Fruit fly (Drosophila melanogaster) whole organism, embryonic: ENCODE results near the gene Cpr30F.

Experiments
- CG10147 ChIP-seq: fragments of 200-800 bp; sonication (Bioruptor generic); optimal IDR thresholded peaks from 2 replicates; lab custom pipeline; 2019; ENCODE audit warnings: missing biosample characterization, mild to moderate bottlenecking, missing genetic modification characterization, moderate library complexity
- CG10209 ChIP-seq: fragments of 200-800 bp; sonication (Bioruptor generic); optimal IDR thresholded peaks from 3 replicates; lab custom pipeline; 2017; ENCODE audit warnings: missing biosample characterization, mild to moderate bottlenecking, missing genetic modification characterization, missing genetic modification reagents
- CG10565 ChIP-seq: fragments of 200-800 bp; sonication (Bioruptor generic); optimal IDR thresholded peaks from 3 replicates; lab custom pipeline; 2016; ENCODE audit warnings: missing biosample characterization, mild to moderate bottlenecking, missing genetic modification characterization
- CG10654 ChIP-seq: fragments of 200-800 bp; sonication (Bioruptor generic); optimal IDR thresholded peaks from 2 replicates; lab custom pipeline; 2016; ENCODE audit warnings: missing biosample characterization, missing genetic modification characterization
- CG12155 ChIP-seq: fragments of 200-800 bp; sonication (Bioruptor generic); optimal IDR thresholded peaks from 3 replicates; lab custom pipeline; 2016; ENCODE audit warnings: missing biosample characterization, missing genetic modification characterization
- CG13624 ChIP-seq: fragments of 200-800 bp; sonication (Bioruptor generic); optimal IDR thresholded peaks from 2 replicates; lab custom pipeline; 2016; ENCODE audit warnings: missing biosample characterization, missing genetic modification characterization
- CG14860 ChIP-seq: fragments of 200-800 bp; sonication (Bioruptor generic); IDR thresholded peaks from 3 replicates; pipeline ENCODE4 v1.3.6; 2022; ENCODE audit warnings: missing biosample characterization, missing genetic modification characterization; ENCODE audit not compliant: partially characterized antibody
- CG15011 ChIP-seq: fragments of 200-800 bp; sonication (Bioruptor generic); optimal IDR thresholded peaks from 3 replicates; lab custom pipeline; 2018; ENCODE audit warnings: missing biosample characterization, mild to moderate bottlenecking, missing genetic modification characterization
- CG1529 ChIP-seq: fragments of 200-800 bp; sonication (Bioruptor generic); optimal IDR thresholded peaks from 3 replicates; lab custom pipeline; 2018; ENCODE audit warnings: missing biosample characterization, missing genetic modification characterization
- CG17385 ChIP-seq: fragments of 200-800 bp; sonication (Bioruptor generic); optimal IDR thresholded peaks from 3 replicates; lab custom pipeline; 2018; ENCODE audit warnings: missing biosample characterization, mild to moderate bottlenecking, missing genetic modification characterization
- CG18764 ChIP-seq: fragments of 200-800 bp; sonication (Bioruptor generic); optimal IDR thresholded peaks from 3 replicates; lab custom pipeline; 2016; ENCODE audit warnings: missing biosample characterization, missing genetic modification characterization
- CG32532 ChIP-seq: fragments of 200-800 bp; sonication (Bioruptor generic); IDR thresholded peaks from 2 replicates; pipeline ENCODE4 v1.3.6; 2022; ENCODE audit warnings: missing biosample characterization, missing genetic modification characterization
- CG32767 ChIP-seq: fragments of 200-800 bp; sonication (Bioruptor generic); IDR thresholded peaks from 2 replicates; pipeline ENCODE4 v1.3.6; 2022; ENCODE audit warnings: missing biosample characterization, missing genetic modification characterization
- CG4360 ChIP-seq: fragments of 200-800 bp; sonication (Bioruptor generic); IDR thresholded peaks from 2 replicates; pipeline ENCODE4 v1.3.6; 2022; ENCODE audit warnings: missing biosample characterization, missing genetic modification characterization
- CG5180 ChIP-seq: fragments of 200-800 bp; sonication (Bioruptor generic); optimal IDR thresholded peaks from 3 replicates; lab custom pipeline; 2017; ENCODE audit warnings: missing biosample characterization, missing genetic modification characterization, mild to moderate bottlenecking, moderate library complexity, missing genetic modification reagents
- CG6765 ChIP-seq: fragments of 200-800 bp; sonication (Bioruptor generic); optimal IDR thresholded peaks from 3 replicates; lab custom pipeline; 2017; ENCODE audit warnings: missing biosample characterization, mild to moderate bottlenecking, missing genetic modification characterization
- CG8359 ChIP-seq: fragments of 200-800 bp; sonication (Bioruptor generic); optimal IDR thresholded peaks from 2 replicates; lab custom pipeline; 2017; ENCODE audit warnings: missing biosample characterization, mild to moderate bottlenecking, missing genetic modification characterization, borderline replicate concordance
- CHES-1-like ChIP-seq: fragments of 200-800 bp; sonication (Bioruptor generic); optimal IDR thresholded peaks from 2 replicates; lab custom pipeline; 2016; ENCODE audit warnings: missing biosample characterization, missing genetic modification characterization
- CoRest ChIP-seq: fragments of 200-800 bp; sonication (Bioruptor generic); optimal IDR thresholded peaks from 3 replicates; lab custom pipeline; 2018; ENCODE audit warnings: missing biosample characterization, mild to moderate bottlenecking, missing genetic modification characterization, moderate library complexity
- Dp ChIP-seq: fragments of 200-800 bp; sonication (Bioruptor generic); optimal IDR thresholded peaks from 2 replicates; lab custom pipeline; 2018; ENCODE audit warnings: missing biosample characterization, mild to moderate bottlenecking, missing genetic modification characterization, moderate library complexity
- Dref ChIP-seq: fragments of 200-800 bp; sonication (Bioruptor generic); IDR thresholded peaks from 2 replicates; pipeline ENCODE4 v1.3.6; 2022; ENCODE audit warnings: missing biosample characterization, missing genetic modification characterization
- Gsc ChIP-seq: fragments of 200-800 bp; sonication (Bioruptor generic); IDR thresholded peaks from 2 replicates; pipeline ENCODE4 v1.3.6; 2022; ENCODE audit warnings: missing biosample characterization, missing genetic modification characterization
- HLH4C ChIP-seq: fragments of 200-800 bp; sonication (Bioruptor generic); IDR thresholded peaks from 3 replicates; pipeline ENCODE4 v1.3.6; 2022; ENCODE audit warnings: missing biosample characterization, missing genetic modification characterization; ENCODE audit not compliant: partially characterized antibody
- Max ChIP-seq: fragments of 200-800 bp; sonication (Bioruptor generic); optimal IDR thresholded peaks from 2 replicates; lab custom pipeline; 2016; ENCODE audit warnings: missing biosample characterization, mild to moderate bottlenecking, missing genetic modification characterization
- Scr ChIP-seq: fragments of 200-800 bp; sonication (Bioruptor generic); IDR thresholded peaks from 2 replicates; pipeline ENCODE4 v1.3.6; 2022; ENCODE audit warnings: missing biosample characterization, missing genetic modification characterization; ENCODE audit not compliant: partially characterized antibody
- Side ChIP-seq: fragments of 200-800 bp; sonication (Bioruptor generic); optimal IDR thresholded peaks from 2 replicates; lab custom pipeline; 2016; ENCODE audit warnings: missing biosample characterization, missing genetic modification characterization
- Sry-δ ChIP-seq: fragments of 200-800 bp; sonication (Bioruptor generic); optimal IDR thresholded peaks from 2 replicates; lab custom pipeline; 2016; ENCODE audit warnings: missing biosample characterization, missing genetic modification characterization
- Ssrp ChIP-seq: fragments of 200-800 bp; sonication (Bioruptor generic); optimal IDR thresholded peaks from 2 replicates; lab custom pipeline; 2018; ENCODE audit warnings: missing biosample characterization, mild to moderate bottlenecking, missing genetic modification characterization, moderate library complexity
- Tbp ChIP-seq: fragments of >200 bp; optimal IDR thresholded peaks from 2 replicates; lab custom pipeline; 2018; ENCODE audit warnings: missing biosample characterization, missing genetic modification characterization
- amos ChIP-seq: fragments of 200-800 bp; sonication (Bioruptor generic); IDR thresholded peaks from 2 replicates; pipeline ENCODE4 v1.3.6; 2022; ENCODE audit warnings: missing biosample characterization, missing genetic modification characterization; ENCODE audit not compliant: partially characterized antibody
- ash1 ChIP-seq: fragments of 200-800 bp; sonication (Bioruptor generic); optimal IDR thresholded peaks from 2 replicates; lab custom pipeline; 2018; ENCODE audit warnings: missing biosample characterization, mild to moderate bottlenecking, missing genetic modification characterization
- az2 ChIP-seq: fragments of 200-800 bp; sonication (Bioruptor generic); optimal IDR thresholded peaks from 3 replicates; lab custom pipeline; 2016; ENCODE audit warnings: missing biosample characterization, missing genetic modification characterization
- croc ChIP-seq: fragments of 200-800 bp; sonication (Bioruptor generic); conservative IDR thresholded peaks from 3 replicates; pipeline ENCODE4 v1.3.6; 2022; ENCODE audit warnings: missing biosample characterization, missing genetic modification characterization
- dysf ChIP-seq: fragments of 200-800 bp; sonication (Bioruptor generic); IDR thresholded peaks from 3 replicates; pipeline ENCODE4 v1.3.6; 2022; ENCODE audit warnings: missing biosample characterization, missing genetic modification characterization
- emc ChIP-seq: fragments of 200-800 bp; sonication (Bioruptor generic); optimal IDR thresholded peaks from 2 replicates; lab custom pipeline; 2016; ENCODE audit warnings: missing biosample characterization, missing genetic modification characterization
- eve ChIP-seq, 2 experiments: fragments of >200 bp; optimal IDR thresholded peaks; 2 replicates each; lab custom pipeline; 2017; ENCODE audit warnings: missing biosample characterization in 2 of 2, missing genetic modification characterization in 2 of 2
- fd102C ChIP-seq: fragments of 200-800 bp; sonication (Bioruptor generic); optimal IDR thresholded peaks from 2 replicates; lab custom pipeline; 2018; ENCODE audit warnings: missing biosample characterization, mild to moderate bottlenecking, missing genetic modification characterization, moderate library complexity
- fd3F ChIP-seq: fragments of 200-800 bp; sonication (Bioruptor generic); optimal IDR thresholded peaks from 2 replicates; lab custom pipeline; 2018; ENCODE audit warnings: missing biosample characterization, mild to moderate bottlenecking, missing genetic modification characterization, moderate library complexity
- gce ChIP-seq: fragments of 200-800 bp; sonication (Bioruptor generic); IDR thresholded peaks from 3 replicates; pipeline ENCODE4 v1.3.6; 2022; ENCODE audit warnings: missing biosample characterization, missing genetic modification characterization
- mld ChIP-seq: fragments of 200-800 bp; sonication (Bioruptor generic); IDR thresholded peaks from 3 replicates; pipeline ENCODE4 v1.3.6; 2022; ENCODE audit warnings: missing biosample characterization, missing genetic modification characterization; ENCODE audit not compliant: partially characterized antibody
- phol ChIP-seq: fragments of 200-800 bp; sonication (Bioruptor generic); optimal IDR thresholded peaks from 3 replicates; lab custom pipeline; 2018; ENCODE audit warnings: missing biosample characterization, mild to moderate bottlenecking, missing genetic modification characterization, moderate library complexity
- pzg ChIP-seq: fragments of 200-800 bp; sonication (Bioruptor generic); optimal IDR thresholded peaks from 3 replicates; lab custom pipeline; 2018; ENCODE audit warnings: missing biosample characterization, mild to moderate bottlenecking, missing genetic modification characterization, moderate library complexity
- ro ChIP-seq: fragments of 200-800 bp; sonication (Bioruptor generic); IDR thresholded peaks from 2 replicates; pipeline ENCODE4 v1.3.6; 2022; ENCODE audit warnings: missing biosample characterization, missing genetic modification characterization
- shn ChIP-seq: fragments of 200-800 bp; sonication (Bioruptor generic); optimal IDR thresholded peaks from 3 replicates; lab custom pipeline; 2016; ENCODE audit warnings: missing biosample characterization, missing genetic modification characterization
- ssp ChIP-seq: fragments of 200-800 bp; sonication (Bioruptor generic); IDR thresholded peaks from 2 replicates; pipeline ENCODE4 v1.3.6; 2022; ENCODE audit warnings: missing biosample characterization, missing genetic modification characterization
- sug ChIP-seq: fragments of 200-800 bp; optimal IDR thresholded peaks from 2 replicates; lab custom pipeline; 2019; ENCODE audit warnings: missing biosample characterization, mild to moderate bottlenecking, missing genetic modification characterization, moderate library complexity
- tin ChIP-seq: fragments of 200-800 bp; sonication (Bioruptor generic); optimal IDR thresholded peaks from 3 replicates; lab custom pipeline; 2016; ENCODE audit warnings: missing biosample characterization, missing genetic modification characterization
- wdn ChIP-seq: fragments of 200-800 bp; sonication (Bioruptor generic); IDR thresholded peaks from 2 replicates; pipeline ENCODE4 v1.3.6; 2022; ENCODE audit warnings: missing biosample characterization, missing genetic modification characterization
- zen2 ChIP-seq: fragments of 200-800 bp; sonication (Bioruptor generic); IDR thresholded peaks from 3 replicates; pipeline ENCODE4 v1.3.6; 2022; ENCODE audit warnings: missing biosample characterization, missing genetic modification characterization; ENCODE audit not compliant: partially characterized antibody
- zfh2 ChIP-seq: fragments of 200-800 bp; sonication (Bioruptor generic); optimal IDR thresholded peaks from 2 replicates; lab custom pipeline; 2016; ENCODE audit warnings: missing biosample characterization, missing genetic modification characterization

Cpr30F gene

DNA sequence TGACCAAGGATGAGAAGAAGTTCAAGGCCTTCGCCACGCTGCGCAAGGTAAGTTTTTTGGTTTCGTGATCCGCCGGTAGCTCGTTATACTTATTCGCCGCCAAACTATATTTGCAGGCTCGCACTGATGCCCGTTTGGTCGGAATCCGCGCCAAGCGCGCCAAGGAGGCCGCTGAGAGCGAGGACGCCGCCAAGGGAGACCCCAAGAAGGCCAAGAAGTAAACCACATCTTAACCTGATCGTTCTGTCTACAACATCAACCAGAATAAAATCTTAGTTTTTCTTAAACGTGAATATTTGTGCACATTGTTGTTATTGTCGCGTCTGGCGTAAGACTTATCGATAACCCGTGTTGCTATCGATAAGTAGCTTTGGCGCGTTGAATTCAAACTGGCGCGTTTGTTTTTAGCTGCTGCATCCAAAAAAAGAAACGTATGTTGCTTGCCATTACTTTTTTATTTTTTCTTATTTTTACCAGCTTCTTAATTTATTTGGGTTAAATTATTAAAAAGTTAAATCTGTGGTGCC, 35.3 kb upstream of the Cpr30F start (continued):
- TF ChIP-seq ash1 (GFP tag; lab: Kevin White, UChicago) (no peak), CG4360 (GFP tag; lab: Robert Waterston, UW) (peak; percentile 42; the same call in 1 of the 2 replicates), CG32532 (no peak), eve (GFP tag; optimal IDR thresholded peaks at IDR 0.05; lab: Kevin White, UChicago) (no peak), gce (GFP tag; lab: Robert Waterston, UW) (no peak), Ssrp (no peak), Dref (GFP tag; lab: Robert Waterston, UW) (peak; percentile 83), CG10654 (GFP tag; lab: Kevin White, UChicago) (no peak), CG32767 (GFP tag; lab: Robert Waterston, UW) (no peak), Side (GFP tag; lab: Kevin White, UChicago) (no peak), CG10565 (GFP tag; lab: Kevin White, UChicago) (no peak), CG8359 (GFP tag; lab: Kevin White, UChicago) (no peak), sug (tag; lab: Kevin White, UChicago) (no peak), CoRest (tag; lab: Kevin White, UChicago) (no peak), CG15011 (GFP tag; lab: Kevin White, UChicago) (no peak), ssp (no peak), phol (no peak), dysf (no peak), HLH4C (GFP tag; lab: Robert Waterston, UW) (peak; percentile 65), CG17385 (GFP tag; lab: Kevin White, UChicago) (no peak), Max (GFP tag; lab: Kevin White, UChicago) (no peak), CG10209 (GFP tag; lab: Kevin White, UChicago) (no peak), CG12155 (GFP tag; lab: Kevin White, UChicago) (no peak), zfh2 (GFP tag; lab: Kevin White, UChicago) (no peak), CG6765 (GFP tag; lab: Kevin White, UChicago) (no peak), pzg (no peak), ro (GFP tag; lab: Robert Waterston, UW) (no peak), CHES-1-like (GFP tag; lab: Kevin White, UChicago) (no peak), fd3F (no peak), emc (GFP tag; lab: Kevin White, UChicago) (no peak), fd102C (GFP tag; lab: Kevin White, UChicago) (no peak), az2 (GFP tag; lab: Kevin White, UChicago) (no peak), Tbp (GFP tag; lab: Kevin White, UChicago) (no peak), shn (GFP tag; lab: Kevin White, UChicago) (no peak), CG18764 (GFP tag; lab: Kevin White, UChicago) (no peak), Scr (GFP tag; lab: Robert Waterston, UW) (peak; percentile 50), mld (GFP tag; lab: Robert Waterston, UW) (peak; percentile 68; the same call in 2 of the 3 replicates), CG1529 (GFP tag; lab: Kevin White, UChicago) (no peak), wdn (GFP tag; lab: Robert Waterston, UW) (no peak), Dp (GFP tag; lab: Kevin White, UChicago) (peak; percentile 73), CG5180 (GFP tag; lab: Kevin White, UChicago) (no peak), zen2 (peak; percentile 44; the same call in 2 of the 3 replicates), croc (no peak), Gsc (no peak), CG13624 (GFP tag; lab: Kevin White, UChicago) (no peak), Sry-δ (GFP tag; lab: Kevin White, UChicago) (no peak), amos (GFP tag; lab: Robert Waterston, UW) (peak; percentile 27; the same call in 1 of the 2 replicates), CG14860 (0 out of 3 replicates have a peak, but pooled peaks have one; percentile 43), tin (no peak), CG10147 (GFP tag; lab: Kevin White, UChicago) (no peak)
